Worm (Caenorhabditis elegans): ENCODE results near the gene D1086.7.

- TF ChIP-seq tbx-37 (GFP tag; conservative IDR thresholded peaks at IDR 0.05) (no peak), ama-1 (optimal IDR thresholded peaks at IDR 0.05) (no peak)
These were observed 46.2 kb downstream of the D1086.7 start for ce11 chrV:14130226-14130625.
